Fruit fly (Drosophila melanogaster) whole organism, embryonic: ENCODE measurements around the gene term.

Experiments
- Abd-B ChIP-seq: fragments of 200-800 bp; sonication (Bioruptor generic); optimal IDR thresholded peaks from 2 replicates; lab custom pipeline; 2018; ENCODE audit warnings: missing biosample characterization, mild to moderate bottlenecking, missing genetic modification characterization, moderate library complexity
- Antp ChIP-seq: fragments of 200-800 bp; sonication (Bioruptor generic); optimal IDR thresholded peaks from 3 replicates; lab custom pipeline; 2016; ENCODE audit warnings: missing biosample characterization, missing genetic modification characterization
- Bteb2 ChIP-seq: fragments of 200-800 bp; sonication (Bioruptor generic); optimal IDR thresholded peaks from 2 replicates; lab custom pipeline; 2016; ENCODE audit warnings: missing biosample characterization, missing genetic modification characterization
- CG10462 ChIP-seq: fragments of 200-800 bp; sonication (Bioruptor generic); optimal IDR thresholded peaks from 2 replicates; lab custom pipeline; 2016; ENCODE audit warnings: missing biosample characterization, missing genetic modification characterization
- CG10959 ChIP-seq: fragments of 200-800 bp; sonication (Bioruptor generic); IDR thresholded peaks from 2 replicates; pipeline ENCODE4 v1.3.6; 2022; ENCODE audit warnings: missing biosample characterization, missing genetic modification characterization
- CG11504 ChIP-seq: fragments of 200-800 bp; sonication (Bioruptor generic); optimal IDR thresholded peaks from 3 replicates; lab custom pipeline; 2019; ENCODE audit warnings: missing biosample characterization, mild to moderate bottlenecking, missing genetic modification characterization, moderate library complexity
- CG12219 ChIP-seq: fragments of 200-800 bp; sonication (Bioruptor generic); optimal IDR thresholded peaks from 3 replicates; lab custom pipeline; 2018; ENCODE audit warnings: missing biosample characterization, mild to moderate bottlenecking, missing genetic modification characterization
- CG1529 ChIP-seq: fragments of 200-800 bp; sonication (Bioruptor generic); optimal IDR thresholded peaks from 3 replicates; lab custom pipeline; 2018; ENCODE audit warnings: missing biosample characterization, missing genetic modification characterization
- CG1602 ChIP-seq: fragments of 200-800 bp; sonication (Bioruptor generic); optimal IDR thresholded peaks from 3 replicates; lab custom pipeline; 2016; ENCODE audit warnings: missing biosample characterization, missing genetic modification characterization
- CG16779 ChIP-seq: fragments of 200-800 bp; sonication (Bioruptor generic); IDR thresholded peaks from 2 replicates; pipeline ENCODE4 v1.3.6; 2022; ENCODE audit warnings: missing biosample characterization, missing genetic modification characterization
- CG17361 ChIP-seq: fragments of 200-800 bp; sonication (Bioruptor generic); IDR thresholded peaks from 3 replicates; pipeline ENCODE4 v1.3.6; 2022; ENCODE audit warnings: missing biosample characterization, missing genetic modification characterization
- CG17829 ChIP-seq: fragments of 200-800 bp; optimal IDR thresholded peaks from 2 replicates; lab custom pipeline; 2019; ENCODE audit warnings: missing biosample characterization, mild to moderate bottlenecking, missing genetic modification characterization, moderate library complexity
- CG17912 ChIP-seq: fragments of 200-800 bp; sonication (Bioruptor generic); optimal IDR thresholded peaks from 2 replicates; lab custom pipeline; 2018; ENCODE audit warnings: missing biosample characterization, mild to moderate bottlenecking, missing genetic modification characterization
- CG18476 ChIP-seq: fragments of 200-800 bp; sonication (Bioruptor generic); optimal IDR thresholded peaks from 2 replicates; lab custom pipeline; 2016; ENCODE audit warnings: missing biosample characterization, mild to moderate bottlenecking, missing genetic modification characterization
- CG18599 ChIP-seq: fragments of 200-800 bp; sonication (Bioruptor generic); optimal IDR thresholded peaks from 3 replicates; lab custom pipeline; 2017; ENCODE audit warnings: missing biosample characterization, missing genetic modification characterization, mild to moderate bottlenecking, moderate library complexity, missing genetic modification reagents
- CG2116 ChIP-seq: fragments of 200-800 bp; sonication (Bioruptor generic); optimal IDR thresholded peaks from 3 replicates; lab custom pipeline; 2018; ENCODE audit warnings: missing biosample characterization, mild to moderate bottlenecking, missing genetic modification characterization
- CG34376 ChIP-seq: fragments of 200-800 bp; sonication (Bioruptor generic); optimal IDR thresholded peaks from 2 replicates; lab custom pipeline; 2018; ENCODE audit warnings: missing biosample characterization, mild to moderate bottlenecking, missing genetic modification characterization
- CG4282 ChIP-seq: fragments of 200-800 bp; sonication (Bioruptor generic); optimal IDR thresholded peaks from 2 replicates; lab custom pipeline; 2016; ENCODE audit warnings: missing biosample characterization, missing genetic modification characterization
- CG6689 ChIP-seq: fragments of 200-800 bp; sonication (Bioruptor generic); IDR thresholded peaks from 2 replicates; pipeline ENCODE4 v1.3.6; 2022; ENCODE audit warnings: missing biosample characterization, missing genetic modification characterization
- CG8089 ChIP-seq: fragments of 200-800 bp; sonication (Bioruptor generic); optimal IDR thresholded peaks from 3 replicates; lab custom pipeline; 2016; ENCODE audit warnings: missing biosample characterization, missing genetic modification characterization
- CG8924 ChIP-seq: fragments of 200-800 bp; optimal IDR thresholded peaks from 3 replicates; lab custom pipeline; 2019; ENCODE audit warnings: missing biosample characterization, mild to moderate bottlenecking, missing genetic modification characterization, moderate library complexity
- CG9437 ChIP-seq: fragments of 200-800 bp; sonication (Bioruptor generic); optimal IDR thresholded peaks from 2 replicates; lab custom pipeline; 2018; ENCODE audit warnings: missing biosample characterization, mild to moderate bottlenecking, missing genetic modification characterization
- Chrac-16 ChIP-seq: fragments of 200-800 bp; sonication (Bioruptor generic); optimal IDR thresholded peaks from 3 replicates; lab custom pipeline; 2016; ENCODE audit warnings: missing biosample characterization, missing genetic modification characterization
- CoRest ChIP-seq: fragments of 200-800 bp; sonication (Bioruptor generic); optimal IDR thresholded peaks from 3 replicates; lab custom pipeline; 2018; ENCODE audit warnings: missing biosample characterization, mild to moderate bottlenecking, missing genetic modification characterization, moderate library complexity
- Dbx ChIP-seq: fragments of 200-800 bp; sonication (Bioruptor generic); IDR thresholded peaks from 3 replicates; pipeline ENCODE4 v1.3.6; 2022; ENCODE audit warnings: missing biosample characterization, missing genetic modification characterization
- E2f2 ChIP-seq: fragments of 200-800 bp; sonication (Bioruptor generic); IDR thresholded peaks from 2 replicates; pipeline ENCODE4 v1.3.6; 2022; ENCODE audit warnings: missing biosample characterization, missing genetic modification characterization
- Jarid2 ChIP-seq: fragments of 200-800 bp; sonication (Bioruptor generic); optimal IDR thresholded peaks from 3 replicates; lab custom pipeline; 2017; ENCODE audit warnings: mild to moderate bottlenecking, missing biosample characterization, missing genetic modification reagents, missing genetic modification characterization
- MESR4 ChIP-seq: fragments of 200-800 bp; sonication (Bioruptor generic); optimal IDR thresholded peaks from 2 replicates; lab custom pipeline; 2018; ENCODE audit warnings: missing biosample characterization, mild to moderate bottlenecking, missing genetic modification characterization, moderate library complexity
- Myb ChIP-seq: fragments of 200-800 bp; sonication (Bioruptor generic); optimal IDR thresholded peaks from 2 replicates; lab custom pipeline; 2016; ENCODE audit warnings: missing biosample characterization, missing genetic modification characterization
- NfI ChIP-seq: fragments of 200-800 bp; sonication (Bioruptor generic); optimal IDR thresholded peaks from 3 replicates; lab custom pipeline; 2018; ENCODE audit warnings: missing biosample characterization, mild to moderate bottlenecking, missing genetic modification characterization, moderate library complexity
- Ravus ChIP-seq: fragments of 200-800 bp; sonication (Bioruptor generic); IDR thresholded peaks from 2 replicates; pipeline ENCODE4 v1.3.6; 2022; ENCODE audit warnings: missing biosample characterization, missing genetic modification characterization
- Rfx ChIP-seq: fragments of 200-800 bp; sonication (Bioruptor generic); IDR thresholded peaks from 2 replicates; pipeline ENCODE4 v1.3.6; 2022; ENCODE audit warnings: missing biosample characterization, missing genetic modification characterization
- Sin3A ChIP-seq: fragments of >200 bp; optimal IDR thresholded peaks from 2 replicates; lab custom pipeline; 2018
- ash1 ChIP-seq: fragments of 200-800 bp; sonication (Bioruptor generic); optimal IDR thresholded peaks from 2 replicates; lab custom pipeline; 2018; ENCODE audit warnings: missing biosample characterization, mild to moderate bottlenecking, missing genetic modification characterization
- bab2 ChIP-seq: fragments of 200-800 bp; sonication (Bioruptor generic); optimal IDR thresholded peaks from 2 replicates; lab custom pipeline; 2016; ENCODE audit warnings: missing biosample characterization, missing genetic modification characterization
- crp ChIP-seq, 2 experiments: fragments of 200-800 bp; sonication (Bioruptor generic); optimal IDR thresholded peaks; 2 replicates in 1 of 2; 3 replicates in 1 of 2; lab custom pipeline; 2017; ENCODE audit warnings: missing biosample characterization in 2 of 2, missing genetic modification characterization in 2 of 2, mild to moderate bottlenecking in 1 of 2, moderate library complexity in 1 of 2
- eve ChIP-seq, 2 experiments: fragments of >200 bp; optimal IDR thresholded peaks; 2 replicates each; lab custom pipeline; 2017; ENCODE audit warnings: missing biosample characterization in 2 of 2, missing genetic modification characterization in 2 of 2
- ind ChIP-seq: fragments of 200-800 bp; sonication (Bioruptor generic); optimal IDR thresholded peaks from 3 replicates; lab custom pipeline; 2016; ENCODE audit warnings: missing biosample characterization, missing genetic modification characterization
- insv ChIP-seq, 2 experiments: fragments of 200-800 bp; sonication (Bioruptor generic); optimal IDR thresholded peaks; 3 replicates each; lab custom pipeline; 2016 to 2018; ENCODE audit warnings: missing biosample characterization in 2 of 2, missing genetic modification characterization in 2 of 2
- inv ChIP-seq: fragments of 200-800 bp; sonication (Bioruptor generic); IDR thresholded peaks from 2 replicates; pipeline ENCODE4 v1.3.6; 2022; ENCODE audit warnings: missing biosample characterization, missing genetic modification characterization; ENCODE audit not compliant: partially characterized antibody
- jumu ChIP-seq: fragments of 200-800 bp; sonication (Bioruptor generic); optimal IDR thresholded peaks from 3 replicates; lab custom pipeline; 2016; ENCODE audit warnings: missing biosample characterization, missing genetic modification characterization
- klu ChIP-seq: fragments of 200-800 bp; sonication (Bioruptor generic); IDR thresholded peaks from 2 replicates; pipeline ENCODE4 v1.3.6; 2022; ENCODE audit warnings: missing biosample characterization, missing genetic modification characterization
- lab ChIP-seq: fragments of 200-800 bp; sonication (Bioruptor generic); optimal IDR thresholded peaks from 3 replicates; lab custom pipeline; 2017; ENCODE audit warnings: missing biosample characterization, missing genetic modification characterization, mild to moderate bottlenecking, moderate library complexity, missing genetic modification reagents
- mirr ChIP-seq: fragments of 200-800 bp; sonication (Bioruptor generic); optimal IDR thresholded peaks from 3 replicates; lab custom pipeline; 2018; ENCODE audit warnings: missing biosample characterization, mild to moderate bottlenecking, missing genetic modification characterization
- nerfin-1 ChIP-seq: fragments of 200-800 bp; sonication (Bioruptor generic); optimal IDR thresholded peaks from 3 replicates; lab custom pipeline; 2019; ENCODE audit warnings: missing biosample characterization, mild to moderate bottlenecking, missing genetic modification characterization, moderate library complexity
- nerfin-2 ChIP-seq: fragments of 200-800 bp; sonication (Bioruptor generic); IDR thresholded peaks from 2 replicates; pipeline ENCODE4 v1.3.6; 2022; ENCODE audit warnings: missing biosample characterization, missing genetic modification characterization; ENCODE audit not compliant: partially characterized antibody
- rib ChIP-seq: fragments of 200-800 bp; sonication (Bioruptor generic); IDR thresholded peaks from 2 replicates; pipeline ENCODE4 v1.3.6; 2022; ENCODE audit warnings: missing biosample characterization, missing genetic modification characterization
- sc ChIP-seq, 3 experiments: fragments of >200 bp in 2 of 3; fragments of 200-800 bp in 1 of 3; sonication (Bioruptor generic) in 1 of 3; optimal IDR thresholded peaks; 2 replicates in 2 of 3; 3 replicates in 1 of 3; lab custom pipeline; 2017; ENCODE audit warnings: mild to moderate bottlenecking in 1 of 3, missing biosample characterization in 1 of 3, missing genetic modification characterization in 1 of 3, missing genetic modification reagents in 1 of 3
- scrt ChIP-seq: fragments of 200-800 bp; sonication (Bioruptor generic); optimal IDR thresholded peaks from 2 replicates; lab custom pipeline; 2018; ENCODE audit warnings: missing biosample characterization, mild to moderate bottlenecking, missing genetic modification characterization, moderate library complexity
- sna ChIP-seq: fragments of 200-800 bp; sonication (Bioruptor generic); IDR thresholded peaks from 2 replicates; pipeline ENCODE4 v1.3.6; 2022; ENCODE audit warnings: missing biosample characterization, missing genetic modification characterization; ENCODE audit not compliant: partially characterized antibody
- tgo ChIP-seq: fragments of 200-800 bp; sonication (Bioruptor generic); IDR thresholded peaks from 3 replicates; pipeline ENCODE4 v1.3.6; 2022; ENCODE audit warnings: missing biosample characterization, missing genetic modification characterization
- zfh2 ChIP-seq: fragments of 200-800 bp; sonication (Bioruptor generic); optimal IDR thresholded peaks from 2 replicates; lab custom pipeline; 2016; ENCODE audit warnings: missing biosample characterization, missing genetic modification characterization

term gene

DNA sequence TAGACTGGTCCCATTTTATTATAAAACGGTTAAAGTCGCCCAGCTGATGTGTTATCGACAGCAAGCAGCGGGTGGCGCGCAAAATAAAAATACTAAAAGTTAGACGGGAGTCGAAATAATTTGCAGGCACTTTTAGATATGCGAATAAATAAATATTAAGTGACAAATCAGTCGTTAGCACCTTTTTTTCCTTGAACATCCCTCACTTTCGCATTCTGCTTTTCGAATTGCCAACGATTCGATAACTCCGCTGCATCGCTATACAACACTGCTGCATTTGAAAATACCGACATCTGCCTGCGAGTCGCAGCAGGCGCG is 28.8 kb upstream of the term start, which contains the start of gene bora (continued):
- no peak for TF ChIP-seq CG12219
- no peak for TF ChIP-seq CG6689 (GFP tag; lab: Robert Waterston, UW)
- TF ChIP-seq CG4282 (GFP tag; lab: Kevin White, UChicago): no peak
- no peak for TF ChIP-seq CG17912
- no peak for TF ChIP-seq CG9437 (GFP tag; lab: Kevin White, UChicago)
- TF ChIP-seq Ravus (GFP tag; lab: Robert Waterston, UW): no peak
- TF ChIP-seq lab (GFP tag; lab: Kevin White, UChicago): no peak
- no peak for TF ChIP-seq Jarid2 (GFP tag; lab: Kevin White, UChicago)
- TF ChIP-seq zfh2 (GFP tag; lab: Kevin White, UChicago): no peak
- TF ChIP-seq CG34376: no peak
- TF ChIP-seq insv (GFP tag; optimal IDR thresholded peaks at IDR 0.05; lab: Kevin White, UChicago): no peak
- TF ChIP-seq inv (GFP tag; lab: Robert Waterston, UW): no peak
- TF ChIP-seq nerfin-2 (GFP tag; lab: Robert Waterston, UW): no peak
- no peak for TF ChIP-seq CG8924 (tag; lab: Kevin White, UChicago)
- TF ChIP-seq bab2 (GFP tag; lab: Kevin White, UChicago): no peak
- TF ChIP-seq ash1 (GFP tag; lab: Kevin White, UChicago): no peak
- no peak for TF ChIP-seq CG18599 (GFP tag; lab: Kevin White, UChicago)
- TF ChIP-seq E2f2 (GFP tag; lab: Robert Waterston, UW): peak; percentile 92
- no peak for TF ChIP-seq CG18476 (GFP tag; lab: Kevin White, UChicago)
- no peak for TF ChIP-seq sc (optimal IDR thresholded peaks at IDR 0.05; lab: Kevin White, UChicago)
- TF ChIP-seq sc (GFP tag; optimal IDR thresholded peaks at IDR 0.05; lab: Kevin White, UChicago): no peak
- TF ChIP-seq CG11504: no peak
- no peak for TF ChIP-seq scrt
- TF ChIP-seq CG8089 (GFP tag; lab: Kevin White, UChicago): no peak
- peak; percentile 10 to 85 for TF ChIP-seq crp (GFP tag; optimal IDR thresholded peaks at IDR 0.05; lab: Kevin White, UChicago)
- peak; percentile 73 for TF ChIP-seq Sin3A (lab: Kevin White, UChicago)
- TF ChIP-seq CG17361: no peak
- TF ChIP-seq jumu (GFP tag; lab: Kevin White, UChicago): peak; percentile 6
- no peak for TF ChIP-seq CG17829
- TF ChIP-seq CG10462 (GFP tag; lab: Kevin White, UChicago): no peak
- peak; percentile 24 for TF ChIP-seq CoRest (tag; lab: Kevin White, UChicago)
- no peak for TF ChIP-seq Chrac-16 (GFP tag; lab: Kevin White, UChicago)
- no peak for TF ChIP-seq eve (GFP tag; optimal IDR thresholded peaks at IDR 0.05; lab: Kevin White, UChicago)
- TF ChIP-seq Dbx: no peak
- TF ChIP-seq CG1529 (GFP tag; lab: Kevin White, UChicago): no peak
- no peak for TF ChIP-seq sna
- peak; percentile 92 for TF ChIP-seq Myb
- TF ChIP-seq klu (GFP tag; lab: Robert Waterston, UW): no peak
- peak; percentile 74 for TF ChIP-seq CG2116 (GFP tag; lab: Kevin White, UChicago)
- no peak for TF ChIP-seq tgo (GFP tag; lab: Robert Waterston, UW)
- no peak for TF ChIP-seq rib
- TF ChIP-seq nerfin-1 (tag; lab: Kevin White, UChicago): no peak
- no peak for TF ChIP-seq CG10959 (GFP tag; lab: Robert Waterston, UW)
- TF ChIP-seq ind (GFP tag; lab: Kevin White, UChicago): no peak
- no peak for TF ChIP-seq mirr (GFP tag; lab: Kevin White, UChicago)
- no peak for TF ChIP-seq Antp
- TF ChIP-seq NfI: no peak
- TF ChIP-seq CG16779: no peak
- no peak for TF ChIP-seq CG1602 (GFP tag; lab: Kevin White, UChicago)
- TF ChIP-seq Bteb2 (GFP tag; lab: Kevin White, UChicago): no peak
- no peak for TF ChIP-seq Abd-B
- no peak for TF ChIP-seq MESR4
- no peak for TF ChIP-seq Rfx
